Fruit fly (Drosophila melanogaster) whole organism, embryonic: Measurements from ENCODE around the gene sima.

Experiments used
- Bgb ChIP-seq: fragments of 200-800 bp; sonication (Bioruptor generic); IDR thresholded peaks from 2 replicates; pipeline ENCODE4 v1.3.6; 2022; ENCODE audit warnings: missing biosample characterization, missing genetic modification characterization; ENCODE audit not compliant: partially characterized antibody
- Bteb2 ChIP-seq: fragments of 200-800 bp; sonication (Bioruptor generic); optimal IDR thresholded peaks from 2 replicates; lab custom pipeline; 2016; ENCODE audit warnings: missing biosample characterization, missing genetic modification characterization
- CG10147 ChIP-seq: fragments of 200-800 bp; sonication (Bioruptor generic); optimal IDR thresholded peaks from 2 replicates; lab custom pipeline; 2019; ENCODE audit warnings: missing biosample characterization, mild to moderate bottlenecking, missing genetic modification characterization, moderate library complexity
- CG10267 ChIP-seq: fragments of 200-800 bp; sonication (Bioruptor generic); optimal IDR thresholded peaks from 2 replicates; lab custom pipeline; 2018; ENCODE audit warnings: missing biosample characterization, mild to moderate bottlenecking, missing genetic modification characterization, moderate library complexity
- CG14667 ChIP-seq: fragments of 200-800 bp; sonication (Bioruptor generic); IDR thresholded peaks from 2 replicates; pipeline ENCODE4 v1.3.6; 2022; ENCODE audit warnings: missing biosample characterization, missing genetic modification characterization
- CG14710 ChIP-seq: fragments of 200-800 bp; sonication (Bioruptor generic); optimal IDR thresholded peaks from 3 replicates; lab custom pipeline; 2019; ENCODE audit warnings: missing biosample characterization, mild to moderate bottlenecking, missing genetic modification characterization, moderate library complexity
- CG15269 ChIP-seq: fragments of 200-800 bp; sonication (Bioruptor generic); optimal IDR thresholded peaks from 2 replicates; lab custom pipeline; 2018; ENCODE audit warnings: missing biosample characterization, mild to moderate bottlenecking, missing genetic modification characterization, moderate library complexity
- CG30403 ChIP-seq: fragments of 200-800 bp; sonication (Bioruptor generic); optimal IDR thresholded peaks from 3 replicates; lab custom pipeline; 2016; ENCODE audit warnings: missing biosample characterization, missing genetic modification characterization
- CG31224 ChIP-seq: fragments of 200-800 bp; sonication (Bioruptor generic); IDR thresholded peaks from 2 replicates; pipeline ENCODE4 v1.3.6; 2022; ENCODE audit warnings: missing biosample characterization, missing genetic modification characterization
- CG31388 ChIP-seq: fragments of 200-800 bp; sonication (Bioruptor generic); optimal IDR thresholded peaks from 2 replicates; lab custom pipeline; 2016; ENCODE audit warnings: missing biosample characterization, missing genetic modification characterization
- CG43689 ChIP-seq: fragments of 200-800 bp; sonication (Bioruptor generic); IDR thresholded peaks from 2 replicates; pipeline ENCODE4 v1.3.6; 2022; ENCODE audit warnings: missing biosample characterization, missing genetic modification characterization
- CG6175 ChIP-seq: fragments of 200-800 bp; sonication (Bioruptor generic); IDR thresholded peaks from 3 replicates; pipeline ENCODE4 v1.3.6; 2022; ENCODE audit warnings: missing biosample characterization, missing genetic modification characterization
- CG6254 ChIP-seq: fragments of 200-800 bp; sonication (Bioruptor generic); optimal IDR thresholded peaks from 3 replicates; lab custom pipeline; 2017; ENCODE audit warnings: mild to moderate bottlenecking, missing biosample characterization, missing genetic modification reagents, missing genetic modification characterization
- CG7786 ChIP-seq: fragments of 200-800 bp; sonication (Bioruptor generic); optimal IDR thresholded peaks from 2 replicates; lab custom pipeline; 2016; ENCODE audit warnings: missing biosample characterization, missing genetic modification characterization
- CG7987 ChIP-seq: fragments of 200-800 bp; sonication (Bioruptor generic); optimal IDR thresholded peaks from 2 replicates; lab custom pipeline; 2018; ENCODE audit warnings: missing biosample characterization, mild to moderate bottlenecking, missing genetic modification characterization, moderate library complexity
- CG9727 ChIP-seq: fragments of 200-800 bp; sonication (Bioruptor generic); optimal IDR thresholded peaks from 3 replicates; lab custom pipeline; 2017; ENCODE audit warnings: missing biosample characterization, mild to moderate bottlenecking, missing genetic modification characterization
- Dfd ChIP-seq, 2 experiments: fragments of >200 bp; optimal IDR thresholded peaks; 2 replicates each; lab custom pipeline; 2017; ENCODE audit warnings: missing biosample characterization in 2 of 2, missing genetic modification characterization in 2 of 2
- Doc3 ChIP-seq: fragments of 200-800 bp; sonication (Bioruptor generic); IDR thresholded peaks from 3 replicates; pipeline ENCODE4 v1.3.6; 2022; ENCODE audit warnings: missing biosample characterization, missing genetic modification characterization; ENCODE audit not compliant: partially characterized antibody
- E2f1 ChIP-seq: fragments of 200-800 bp; sonication (Bioruptor generic); IDR thresholded peaks from 2 replicates; pipeline ENCODE4 v1.3.6; 2022; ENCODE audit warnings: missing biosample characterization, missing genetic modification characterization
- Gsc ChIP-seq: fragments of 200-800 bp; sonication (Bioruptor generic); IDR thresholded peaks from 2 replicates; pipeline ENCODE4 v1.3.6; 2022; ENCODE audit warnings: missing biosample characterization, missing genetic modification characterization
- MBD-R2 ChIP-seq: fragments of 200-800 bp; sonication (Bioruptor generic); IDR thresholded peaks from 2 replicates; pipeline ENCODE4 v1.3.6; 2022; ENCODE audit warnings: missing biosample characterization, missing genetic modification characterization
- Med ChIP-seq: fragments of 200-800 bp; sonication (Bioruptor generic); peaks from one replicate; lab custom pipeline; 2016; ENCODE audit warnings: missing biosample characterization, missing genetic modification characterization, mild to moderate bottlenecking, inconsistent platforms, moderate library complexity
- NC2β ChIP-seq: fragments of 200-800 bp; sonication (Bioruptor generic); optimal IDR thresholded peaks from 2 replicates; lab custom pipeline; 2016; ENCODE audit warnings: missing biosample characterization, missing genetic modification characterization
- Nf-YB ChIP-seq: fragments of 200-800 bp; sonication (Bioruptor generic); optimal IDR thresholded peaks from 3 replicates; lab custom pipeline; 2019; ENCODE audit warnings: missing biosample characterization, mild to moderate bottlenecking, missing genetic modification characterization, moderate library complexity
- PHDP ChIP-seq: fragments of 200-800 bp; sonication (Bioruptor generic); optimal IDR thresholded peaks from 3 replicates; lab custom pipeline; 2018; ENCODE audit warnings: missing biosample characterization, mild to moderate bottlenecking, missing genetic modification characterization, moderate library complexity
- Rfx ChIP-seq: fragments of 200-800 bp; sonication (Bioruptor generic); IDR thresholded peaks from 2 replicates; pipeline ENCODE4 v1.3.6; 2022; ENCODE audit warnings: missing biosample characterization, missing genetic modification characterization
- Scr ChIP-seq: fragments of 200-800 bp; sonication (Bioruptor generic); IDR thresholded peaks from 2 replicates; pipeline ENCODE4 v1.3.6; 2022; ENCODE audit warnings: missing biosample characterization, missing genetic modification characterization; ENCODE audit not compliant: partially characterized antibody
- Tbp ChIP-seq: fragments of >200 bp; optimal IDR thresholded peaks from 2 replicates; lab custom pipeline; 2018; ENCODE audit warnings: missing biosample characterization, missing genetic modification characterization
- ac ChIP-seq: fragments of 200-800 bp; sonication (Bioruptor generic); optimal IDR thresholded peaks from 3 replicates; lab custom pipeline; 2017; ENCODE audit warnings: missing biosample characterization, mild to moderate bottlenecking, missing genetic modification characterization
- al ChIP-seq: fragments of 200-800 bp; sonication (Bioruptor generic); IDR thresholded peaks from 2 replicates; pipeline ENCODE4 v1.3.6; 2022; ENCODE audit warnings: missing biosample characterization, missing genetic modification characterization
- ato ChIP-seq: fragments of 200-800 bp; sonication (Bioruptor generic); IDR thresholded peaks from 2 replicates; pipeline ENCODE4 v1.3.6; 2022; ENCODE audit warnings: missing biosample characterization, missing genetic modification characterization; ENCODE audit not compliant: partially characterized antibody
- bbx ChIP-seq: fragments of 200-800 bp; sonication (Bioruptor generic); IDR thresholded peaks from 2 replicates; pipeline ENCODE4 v1.3.6; 2022; ENCODE audit warnings: missing biosample characterization, missing genetic modification characterization; ENCODE audit not compliant: partially characterized antibody
- dpn ChIP-seq, 2 experiments: fragments of 200-800 bp; sonication (Bioruptor generic); optimal IDR thresholded peaks; 3 replicates each; lab custom pipeline; 2016; ENCODE audit warnings: missing biosample characterization in 2 of 2, missing genetic modification characterization in 2 of 2
- ems ChIP-seq: fragments of 200-800 bp; sonication (Bioruptor generic); optimal IDR thresholded peaks from 3 replicates; lab custom pipeline; 2016; ENCODE audit warnings: missing biosample characterization, missing genetic modification characterization
- fu2 ChIP-seq: fragments of 200-800 bp; sonication (Bioruptor generic); optimal IDR thresholded peaks from 2 replicates; lab custom pipeline; 2016; ENCODE audit warnings: missing biosample characterization, missing genetic modification characterization
- hbn ChIP-seq: fragments of 200-800 bp; sonication (Bioruptor generic); IDR thresholded peaks from 2 replicates; pipeline ENCODE4 v1.3.6; 2022; ENCODE audit warnings: missing biosample characterization, missing genetic modification characterization; ENCODE audit not compliant: partially characterized antibody
- lbe ChIP-seq: fragments of 200-800 bp; sonication (Bioruptor generic); optimal IDR thresholded peaks from 2 replicates; lab custom pipeline; 2016; ENCODE audit warnings: missing biosample characterization, mild to moderate bottlenecking, missing genetic modification characterization
- lola ChIP-seq, 3 experiments: fragments of >200 bp in 2 of 3; fragments of 200-800 bp in 1 of 3; sonication (Bioruptor generic) in 1 of 3; optimal IDR thresholded peaks; 2 replicates each; lab custom pipeline; 2017 to 2019; ENCODE audit warnings: missing biosample characterization in 3 of 3, missing genetic modification characterization in 3 of 3, mild to moderate bottlenecking in 1 of 3, moderate library complexity in 1 of 3
- lov ChIP-seq, 2 experiments: fragments of 200-800 bp in 1 of 2; fragments of >200 bp in 1 of 2; sonication (Bioruptor generic) in 1 of 2; IDR thresholded peaks in 1 of 2; optimal IDR thresholded peaks in 1 of 2; 2 replicates in 1 of 2; 3 replicates in 1 of 2; pipeline versions ENCODE4 v1.3.6 to Lab custom; 2017 to 2022; ENCODE audit warnings: missing biosample characterization in 1 of 2, missing genetic modification characterization in 1 of 2
- maf-S ChIP-seq: fragments of 200-800 bp; sonication (Bioruptor generic); optimal IDR thresholded peaks from 2 replicates; lab custom pipeline; 2016; ENCODE audit warnings: missing biosample characterization, missing genetic modification characterization
- phol ChIP-seq: fragments of 200-800 bp; sonication (Bioruptor generic); optimal IDR thresholded peaks from 3 replicates; lab custom pipeline; 2018; ENCODE audit warnings: missing biosample characterization, mild to moderate bottlenecking, missing genetic modification characterization, moderate library complexity
- psq ChIP-seq: fragments of 200-800 bp; sonication (Bioruptor generic); optimal IDR thresholded peaks from 2 replicates; lab custom pipeline; 2017; ENCODE audit warnings: missing biosample characterization, missing genetic modification characterization
- slp2 ChIP-seq: fragments of 200-800 bp; sonication (Bioruptor generic); optimal IDR thresholded peaks from 2 replicates; lab custom pipeline; 2016; ENCODE audit warnings: missing biosample characterization, missing genetic modification characterization
- tna ChIP-seq: fragments of 200-800 bp; sonication (Bioruptor generic); IDR thresholded peaks from 2 replicates; pipeline ENCODE4 v1.3.6; 2022; ENCODE audit warnings: missing biosample characterization, missing genetic modification characterization; ENCODE audit not compliant: partially characterized antibody
- z ChIP-seq: fragments of 200-800 bp; sonication (Bioruptor generic); IDR thresholded peaks from 3 replicates; pipeline ENCODE4 v1.3.6; 2022; ENCODE audit warnings: missing biosample characterization, missing genetic modification characterization
- zf30C ChIP-seq: fragments of 200-800 bp; sonication (Bioruptor generic); optimal IDR thresholded peaks from 3 replicates; lab custom pipeline; 2018; ENCODE audit warnings: missing biosample characterization, mild to moderate bottlenecking, missing genetic modification characterization

The sima gene

DNA sequence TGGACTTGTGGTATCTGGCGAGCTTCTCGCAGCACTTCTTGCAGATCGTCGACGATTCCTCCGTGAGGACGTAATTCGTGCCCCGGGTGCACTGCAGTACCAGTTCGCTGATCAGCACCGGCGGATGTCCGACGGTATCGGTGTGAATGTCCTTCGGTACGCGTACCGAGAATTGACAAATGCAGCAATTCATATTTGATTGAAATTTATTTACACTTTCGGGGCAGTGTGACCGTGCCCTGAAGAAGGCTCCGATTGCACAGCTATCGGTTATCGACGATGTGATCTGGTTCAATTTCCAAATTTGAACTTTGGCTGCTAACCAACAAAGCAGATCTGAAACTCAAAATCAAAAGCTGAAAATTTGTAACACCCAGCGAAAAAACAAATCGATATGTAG lies 21.5 kb upstream of the sima start, which contains the start of gene ZIPIC (continued):
- TF ChIP-seq ac (GFP tag; lab: Kevin White, UChicago), result no peak
- no peak for TF ChIP-seq Rfx (GFP tag; lab: Robert Waterston, UW)
- peak; percentile 52 for TF ChIP-seq bbx (GFP tag; lab: Robert Waterston, UW)
- peak; percentile 94 for TF ChIP-seq MBD-R2
- TF ChIP-seq maf-S, result no peak
- TF ChIP-seq CG43689, result no peak
- TF ChIP-seq zf30C, result no peak
- no peak for TF ChIP-seq lola (GFP tag; optimal IDR thresholded peaks at IDR 0.05; lab: Kevin White, UChicago)
- TF ChIP-seq E2f1 (GFP tag; lab: Robert Waterston, UW), result no peak
- TF ChIP-seq lov (optimal IDR thresholded peaks at IDR 0.05; lab: Kevin White, UChicago), result no peak
- no peak for TF ChIP-seq lov (GFP tag; IDR thresholded peaks at IDR 0.05; lab: Robert Waterston, UW)
- no peak for TF ChIP-seq Med (GFP tag; lab: Kevin White, UChicago)
- TF ChIP-seq Nf-YB (GFP tag; lab: Kevin White, UChicago), result no peak
- no peak for TF ChIP-seq CG15269 (tag; lab: Kevin White, UChicago)

DNA sequence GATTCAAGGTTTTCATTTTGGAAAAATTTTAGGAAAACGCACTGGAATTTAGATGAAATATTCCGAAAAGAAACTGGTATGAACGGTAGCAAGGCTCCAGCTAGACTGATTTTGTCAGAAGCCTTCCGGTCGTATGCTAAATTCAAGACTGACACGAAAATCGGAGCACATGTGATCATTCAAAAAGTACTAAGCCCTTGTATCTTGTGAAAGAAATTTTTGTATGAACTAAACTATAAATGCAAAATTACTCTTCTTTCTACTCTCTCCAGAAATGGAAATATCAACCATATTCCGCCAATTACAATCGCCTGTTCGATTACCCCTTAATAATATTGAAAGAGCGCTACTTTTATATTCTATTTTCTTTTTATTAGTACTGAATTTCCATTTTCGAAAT lies 20.5 kb upstream of the sima start, which contains the start of gene ocn:
ocn (minus strand) TSS at position 101 of the 400 bp plus-strand sequence.
- TF ChIP-seq Doc3 (0 out of 3 replicates have a peak, but pooled peaks have one; percentile 6), ato (GFP tag; lab: Robert Waterston, UW) (no peak)
- TF ChIP-seq, all 482 proteins: peak for 1

DNA sequence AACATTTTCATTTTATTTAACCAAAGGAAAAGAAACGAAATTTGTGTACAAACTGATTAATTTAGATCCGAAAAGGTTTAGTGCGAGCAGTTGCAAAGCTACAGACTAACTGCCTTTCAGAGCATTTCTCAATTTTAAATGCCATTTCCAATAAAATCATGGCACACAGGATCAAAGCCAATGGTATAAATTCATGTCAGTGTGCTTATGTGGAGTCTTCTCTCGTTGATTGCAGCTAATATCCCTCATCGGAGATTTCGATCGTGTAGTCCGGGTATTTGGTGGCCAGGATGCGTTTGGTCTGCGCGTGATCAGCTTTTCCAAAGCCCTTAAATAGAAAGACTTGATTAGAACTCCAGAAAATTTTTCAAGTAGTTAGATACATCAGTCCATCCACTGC lies 19.5 kb upstream of the sima start, which contains the start of gene janB:
janB (minus strand) TSS at position 101 of the 400 bp plus-strand sequence.
- TF ChIP-seq CG14667 (no peak), CG9727 (GFP tag; lab: Kevin White, UChicago) (no peak), PHDP (no peak), tna (no peak), lbe (GFP tag; lab: Kevin White, UChicago) (no peak), CG10147 (GFP tag; lab: Kevin White, UChicago) (no peak), ems (GFP tag; lab: Kevin White, UChicago) (no peak), CG14710 (tag; lab: Kevin White, UChicago) (no peak), Nf-YB (GFP tag; lab: Kevin White, UChicago) (no peak), Bteb2 (GFP tag; lab: Kevin White, UChicago) (no peak), z (GFP tag; lab: Robert Waterston, UW) (no peak), Dfd (GFP tag; optimal IDR thresholded peaks at IDR 0.05; lab: Kevin White, UChicago) (no peak), CG31224 (GFP tag; lab: Robert Waterston, UW) (no peak), CG6254 (GFP tag; lab: Kevin White, UChicago) (no peak), psq (GFP tag; lab: Kevin White, UChicago) (no peak), Gsc (GFP tag; lab: Robert Waterston, UW) (no peak)

DNA sequence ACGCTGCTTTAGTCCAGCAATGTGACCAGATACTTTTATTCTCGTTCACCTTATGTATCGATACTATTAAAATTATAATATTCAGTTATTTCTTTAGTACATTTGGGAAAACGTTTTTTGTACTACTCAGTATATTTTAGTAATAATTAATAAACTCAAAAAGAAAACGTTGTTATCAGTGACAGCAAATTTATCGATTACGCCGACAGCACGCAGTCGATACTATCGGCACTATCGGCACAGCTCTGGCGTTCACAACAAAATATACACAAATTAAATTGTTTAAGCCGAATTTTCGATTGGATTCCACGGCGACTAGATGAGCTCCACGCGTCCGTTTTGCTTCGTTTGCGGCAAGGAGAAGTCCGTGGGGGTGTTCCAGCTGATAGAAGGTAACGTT lies 18.6 kb upstream of the sima start, which contains the start of the genes janA, Sry-alpha and Sry-beta:
janA (minus strand) TSS at position 40 of the 400 bp plus-strand sequence.
Sry-alpha (plus strand) TSS at position 226 of the 400 bp plus-strand sequence.
Sry-beta (plus strand) TSS at position 226 of the 400 bp plus-strand sequence.
- TF ChIP-seq slp2, result no peak
- TF ChIP-seq fu2, result no peak
- TF ChIP-seq CG7786 (GFP tag; lab: Kevin White, UChicago), result no peak
- TF ChIP-seq hbn (GFP tag; lab: Robert Waterston, UW), result peak; percentile 99
- TF ChIP-seq Scr (GFP tag; lab: Robert Waterston, UW), result peak; percentile 99
- no peak for TF ChIP-seq NC2β (GFP tag; lab: Kevin White, UChicago)
- TF ChIP-seq CG30403 (GFP tag; lab: Kevin White, UChicago), result peak; percentile 16
- TF ChIP-seq lbe (GFP tag; lab: Kevin White, UChicago), result no peak
- no peak for TF ChIP-seq Tbp (GFP tag; lab: Kevin White, UChicago)
- no peak for TF ChIP-seq CG7987 (GFP tag; lab: Kevin White, UChicago)
- no peak for TF ChIP-seq CG14667
- TF ChIP-seq CG10267 (tag; lab: Kevin White, UChicago), result peak; percentile 62
- no peak for TF ChIP-seq CG6175
- peak in 1 of 2 experiments; percentile 16 for TF ChIP-seq dpn (GFP tag; optimal IDR thresholded peaks at IDR 0.05; lab: Kevin White, UChicago)
- TF ChIP-seq al, result no peak
- peak; percentile 49 for TF ChIP-seq phol (tag; lab: Kevin White, UChicago)
- no peak for TF ChIP-seq CG31388 (GFP tag; lab: Kevin White, UChicago)
- TF ChIP-seq Bgb (GFP tag; lab: Robert Waterston, UW), result peak; percentile 99
